Fruit fly (Drosophila melanogaster) whole organism, wandering third instar larva: Measurements from ENCODE around the gene Dip-B.

ENCODE experiments used
- CrebA ChIP-seq: fragments of 200-800 bp; sonication (Bioruptor generic); optimal IDR thresholded peaks from 2 replicates; lab custom pipeline; 2016; ENCODE audit warnings: missing biosample characterization, mild to moderate bottlenecking, missing genetic modification characterization, borderline replicate concordance
- Hr78 ChIP-seq: fragments of >200 bp; optimal IDR thresholded peaks from 2 replicates; lab custom pipeline; 2017; ENCODE audit warnings: missing biosample characterization, missing genetic modification characterization
- OdsH ChIP-seq: fragments of 200-800 bp; sonication (Bioruptor generic); optimal IDR thresholded peaks from 2 replicates; lab custom pipeline; 2016; ENCODE audit warnings: missing biosample characterization, mild to moderate bottlenecking, missing genetic modification characterization
- Sp1 ChIP-seq: fragments of 200-800 bp; sonication (Bioruptor generic); optimal IDR thresholded peaks from 3 replicates; lab custom pipeline; 2019; ENCODE audit warnings: missing biosample characterization, mild to moderate bottlenecking, missing genetic modification characterization, moderate library complexity
- dmrt93B ChIP-seq: fragments of 200-800 bp; sonication (Bioruptor generic); optimal IDR thresholded peaks from 2 replicates; lab custom pipeline; 2018; ENCODE audit warnings: missing biosample characterization, mild to moderate bottlenecking, missing genetic modification characterization
- ey ChIP-seq: fragments of 200-800 bp; sonication (Bioruptor generic); optimal IDR thresholded peaks from 2 replicates; lab custom pipeline; 2016; ENCODE audit warnings: missing biosample characterization, missing genetic modification characterization
- foxo ChIP-seq, 2 experiments: fragments of 200-800 bp; sonication (Bioruptor generic); optimal IDR thresholded peaks; 2 replicates in 1 of 2; 3 replicates in 1 of 2; lab custom pipeline; 2016 to 2017; ENCODE audit warnings: missing biosample characterization in 2 of 2, missing genetic modification characterization in 2 of 2
- fru ChIP-seq: fragments of 200-800 bp; sonication (Bioruptor generic); optimal IDR thresholded peaks from 3 replicates; lab custom pipeline; 2016; ENCODE audit warnings: missing biosample characterization, mild to moderate bottlenecking, missing genetic modification characterization
- h ChIP-seq: fragments of 200-800 bp; sonication (Bioruptor generic); optimal IDR thresholded peaks from 3 replicates; lab custom pipeline; 2016; ENCODE audit warnings: missing biosample characterization, mild to moderate bottlenecking, missing genetic modification characterization
- lola ChIP-seq: fragments of >200 bp; optimal IDR thresholded peaks from 2 replicates; lab custom pipeline; 2017; ENCODE audit warnings: missing biosample characterization, missing genetic modification characterization
- pan ChIP-seq: fragments of >200 bp; optimal IDR thresholded peaks from 2 replicates; lab custom pipeline; 2017
- psq ChIP-seq: fragments of 200-800 bp; sonication (Bioruptor generic); optimal IDR thresholded peaks from 3 replicates; lab custom pipeline; 2017; ENCODE audit warnings: missing biosample characterization, mild to moderate bottlenecking, missing genetic modification characterization, moderate library complexity
- usp ChIP-seq: fragments of >200 bp; optimal IDR thresholded peaks from 2 replicates; lab custom pipeline; 2017; ENCODE audit warnings: missing biosample characterization, missing genetic modification characterization
- woc ChIP-seq: sonication (Bioruptor generic); optimal IDR thresholded peaks from 2 replicates; lab custom pipeline; 2016; ENCODE audit warnings: missing biosample characterization, mild to moderate bottlenecking, missing genetic modification characterization

dm6 chr3R:13788672-13789071 is 6.6 kb downstream of the Dip-B start:
- TF ChIP-seq woc (GFP tag; lab: Kevin White, UChicago) (no peak), fru (GFP tag; lab: Kevin White, UChicago) (no peak), Sp1 (GFP tag; lab: Kevin White, UChicago) (no peak), dmrt93B (GFP tag; lab: Kevin White, UChicago) (no peak), lola (GFP tag; lab: Kevin White, UChicago) (no peak), h (GFP tag; lab: Kevin White, UChicago) (no peak), psq (GFP tag; lab: Kevin White, UChicago) (no peak), foxo (GFP tag; optimal IDR thresholded peaks at IDR 0.05; lab: Kevin White, UChicago) (no peak), ey (GFP tag; lab: Kevin White, UChicago) (no peak), Hr78 (GFP tag; lab: Kevin White, UChicago) (no peak), usp (GFP tag; lab: Kevin White, UChicago) (no peak), OdsH (GFP tag; lab: Kevin White, UChicago) (no peak), CrebA (GFP tag; lab: Kevin White, UChicago) (no peak), pan (lab: Kevin White, UChicago) (no peak)
